Worm (Caenorhabditis elegans): ENCODE data around the gene Y37E11AL.12.

DNA sequence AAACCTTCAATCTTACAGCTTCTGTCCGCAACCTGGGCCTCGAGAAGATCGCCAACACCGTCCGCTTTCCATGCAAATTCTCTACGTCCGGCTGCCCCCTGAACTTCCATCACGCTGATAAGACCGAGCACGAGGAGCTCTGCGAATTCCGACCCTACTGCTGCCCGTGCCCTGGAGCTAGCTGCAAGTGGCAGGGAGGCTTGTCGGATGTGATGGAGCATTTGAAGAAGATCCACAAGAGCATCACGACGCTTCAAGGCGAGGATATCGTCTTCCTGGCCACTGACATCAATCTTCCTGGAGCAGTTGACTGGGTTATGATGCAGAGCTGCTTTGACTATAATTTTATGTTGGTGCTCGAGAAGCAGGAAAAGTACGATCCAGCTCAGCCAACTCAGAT, 44.0 kb upstream of the Y37E11AL.12 start:
- TF ChIP-seq him-1 (tag; optimal IDR thresholded peaks at IDR 0.05) = no peak
- TF ChIP-seq W03F9.2 (tag; optimal IDR thresholded peaks at IDR 0.05) = no peak
- no peak for TF ChIP-seq dao-5 (tag; optimal IDR thresholded peaks at IDR 0.05)
